Worm (Caenorhabditis elegans): Measurements from ENCODE around the gene polg-1.

DNA sequence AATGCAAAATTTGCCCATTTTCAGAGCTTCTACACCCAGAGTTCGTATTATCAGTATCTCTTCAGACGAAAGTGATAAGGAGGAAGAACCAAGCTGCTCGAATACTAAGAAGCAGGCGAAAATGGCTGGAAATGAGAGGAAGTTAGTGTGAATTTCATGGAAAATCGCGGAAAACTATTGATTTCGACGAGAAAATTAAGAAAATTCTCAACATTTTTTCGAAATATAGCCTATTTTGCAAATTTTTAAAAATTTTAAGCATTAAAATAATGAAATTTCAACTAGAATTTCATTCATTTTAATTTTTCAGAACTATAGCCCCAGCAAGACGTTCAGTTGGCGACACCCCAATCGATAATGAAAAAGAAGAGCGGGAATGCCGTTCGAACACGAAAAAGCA is 56.2 kb downstream of the polg-1 start:
- TF ChIP-seq nhr-19 (GFP tag; conservative IDR thresholded peaks at IDR 0.05) (no peak), snu-23 (GFP tag; optimal IDR thresholded peaks at IDR 0.05) (no peak), lin-13 (GFP tag; optimal IDR thresholded peaks at IDR 0.05) (no peak), pax-3 (tag; optimal IDR thresholded peaks at IDR 0.05) (no peak), blmp-1 (tag; optimal IDR thresholded peaks at IDR 0.05) (no peak), unc-62 (GFP tag; optimal IDR thresholded peaks at IDR 0.05) (no peak), aly-2 (tag; optimal IDR thresholded peaks at IDR 0.05) (no peak), ama-1 (optimal IDR thresholded peaks at IDR 0.05) (no peak), lir-3 (tag; optimal IDR thresholded peaks at IDR 0.05; ENCODE audit: poor library complexity) (no peak), nhr-77 (tag; optimal IDR thresholded peaks at IDR 0.05) (no peak), dpl-1 (GFP tag; optimal IDR thresholded peaks at IDR 0.05) (no peak), mdl-1 (tag; optimal IDR thresholded peaks at IDR 0.05) (no peak), nhr-84 (tag; optimal IDR thresholded peaks at IDR 0.05) (no peak)
